Fruit fly (Drosophila melanogaster): ENCODE data around the gene Fit2.

Gene Fit2

dm6 chr3L:17011351-17012016 lies 12.6 kb upstream of the Fit2 start:
- no peak for TF ChIP-seq CG17801 (GFP tag; optimal IDR thresholded peaks at IDR 0.05; ENCODE audit: partially characterized antibody)

- TF ChIP-seq CG17801 (GFP tag; optimal IDR thresholded peaks at IDR 0.05; ENCODE audit: partially characterized antibody) = peak; percentile 51
Observed at dm6 chr3L:17012017-17012719, 12.0 kb upstream of the Fit2 start, which contains the start of gene CG3764. Gene CG3764, minus strand, starts transcription at chr3L:17012565.

- TF ChIP-seq CG17801 (GFP tag; optimal IDR thresholded peaks at IDR 0.05; ENCODE audit: partially characterized antibody) = no peak
Observed at dm6 chr3L:17015663-17016575, 8.2 kb upstream of the Fit2 start, which contains the start of the genes CG6664 and CG7728. Gene CG6664, minus strand, starts transcription at chr3L:17016180. Gene CG7728, plus strand, starts transcription at chr3L:17016536.

dm6 chr3L:17016576-17016917 lies 7.6 kb upstream of the Fit2 start:
- TF ChIP-seq CG17801 (GFP tag; optimal IDR thresholded peaks at IDR 0.05; ENCODE audit: partially characterized antibody) = no peak

- TF ChIP-seq CG17801 (GFP tag; optimal IDR thresholded peaks at IDR 0.05; ENCODE audit: partially characterized antibody) = no peak
Observed at dm6 chr3L:17022756-17023155, 1.4 kb upstream of the Fit2 start, which contains the start of gene CG6652. Gene CG6652, minus strand, starts transcription at chr3L:17022856.

dm6 chr3L:17023641-17024040 lies 487 bp upstream of the Fit2 start, which contains the start of gene a10:
Gene a10, minus strand, starts transcription at chr3L:17023741.
- no peak for TF ChIP-seq CG17801 (GFP tag; optimal IDR thresholded peaks at IDR 0.05; ENCODE audit: partially characterized antibody)

- no peak for TF ChIP-seq CG17801 (GFP tag; optimal IDR thresholded peaks at IDR 0.05; ENCODE audit: partially characterized antibody)
Observed at dm6 chr3L:17027310-17027709, 3.2 kb downstream of the Fit2 start, which contains the start of gene CG7730. Gene CG7730, plus strand, starts transcription at chr3L:17027515.

- no peak for TF ChIP-seq CG17801 (GFP tag; optimal IDR thresholded peaks at IDR 0.05; ENCODE audit: partially characterized antibody)
Observed at dm6 chr3L:17031971-17032370, 7.8 kb downstream of the Fit2 start, which contains the start of gene Ilp8. Gene Ilp8, minus strand, starts transcription at chr3L:17032080.

- TF ChIP-seq CG17801 (GFP tag; optimal IDR thresholded peaks at IDR 0.05; ENCODE audit: partially characterized antibody) = no peak
Observed at dm6 chr3L:17033309-17033708, 9.2 kb downstream of the Fit2 start.

dm6 chr3L:17035492-17035891 lies 11.4 kb downstream of the Fit2 start, which contains the start of gene beg:
Gene beg, plus strand, starts transcription at chr3L:17035668.
- no peak for TF ChIP-seq CG17801 (GFP tag; optimal IDR thresholded peaks at IDR 0.05; ENCODE audit: partially characterized antibody)

dm6 chr3L:17042297-17042921 lies 18.3 kb downstream of the Fit2 start, which contains the start of the genes scaf6 and Papst2:
Gene scaf6, minus strand, starts transcription at chr3L:17042574.
Gene Papst2, plus strand, starts transcription at chr3L:17042797.
- peak; percentile 38 for TF ChIP-seq CG17801 (GFP tag; optimal IDR thresholded peaks at IDR 0.05; ENCODE audit: partially characterized antibody)

- peak; percentile 2 for TF ChIP-seq CG17801 (GFP tag; optimal IDR thresholded peaks at IDR 0.05; ENCODE audit: partially characterized antibody)
Observed at dm6 chr3L:17044799-17045198, 20.7 kb downstream of the Fit2 start, which contains the start of gene Pop5. Gene Pop5, minus strand, starts transcription at chr3L:17045038.

dm6 chr3L:17045431-17046238 lies 21.5 kb downstream of the Fit2 start, which contains the start of gene TpnC73F:
Gene TpnC73F, plus strand, starts transcription at chr3L:17046063.
- no peak for TF ChIP-seq CG17801 (GFP tag; optimal IDR thresholded peaks at IDR 0.05; ENCODE audit: partially characterized antibody)
